Worm (Caenorhabditis elegans) whole organism, late embryonic: ENCODE data around the gene npr-33.

Experiments used
- C08G9.2 ChIP-seq: sonication (generic microtip); optimal IDR thresholded peaks from 2 replicates; lab custom pipeline; 2016; ENCODE audit warnings: mild to moderate bottlenecking, missing genetic modification characterization, moderate library complexity, missing compliant biosample characterization
- ahr-1 ChIP-seq: sonication (generic microtip); optimal IDR thresholded peaks from 2 replicates; lab custom pipeline; 2016; ENCODE audit warnings: missing genetic modification characterization, missing compliant biosample characterization
- ama-1 ChIP-seq: fragments of 150-350 bp; optimal IDR thresholded peaks from 2 replicates; lab custom pipeline; 2014
- ceh-14 ChIP-seq: sonication (generic microtip); optimal IDR thresholded peaks from 2 replicates; lab custom pipeline; 2016; ENCODE audit warnings: missing genotype, missing genetic modification characterization, missing compliant biosample characterization
- ceh-19 ChIP-seq: fragments of 200-800 bp; sonication (Bioruptor generic); optimal IDR thresholded peaks from 2 replicates; lab custom pipeline; 2018; ENCODE audit warnings: mild to moderate bottlenecking, missing genetic modification characterization, missing compliant biosample characterization
- ceh-45 ChIP-seq: fragments of 200-800 bp; sonication (Bioruptor generic); IDR thresholded peaks from 2 replicates; pipeline ENCODE4 v1.3.6; 2022; ENCODE audit warnings: missing genetic modification reagents, missing genetic modification characterization, missing compliant biosample characterization
- ceh-48 ChIP-seq: sonication (generic microtip); optimal IDR thresholded peaks from 2 replicates; lab custom pipeline; 2016; ENCODE audit warnings: missing genetic modification characterization, inconsistent platforms, missing compliant biosample characterization
- ceh-9 ChIP-seq: sonication (generic microtip); optimal IDR thresholded peaks from 2 replicates; lab custom pipeline; 2016; ENCODE audit warnings: mild to moderate bottlenecking, missing genetic modification characterization, inconsistent platforms, missing compliant biosample characterization
- dmd-4 ChIP-seq: sonication (generic microtip); optimal IDR thresholded peaks from 2 replicates; lab custom pipeline; 2016; ENCODE audit warnings: borderline replicate concordance, missing genetic modification characterization, missing compliant biosample characterization
- elt-2 ChIP-seq: sonication (generic microtip); optimal IDR thresholded peaks from 2 replicates; lab custom pipeline; 2016; ENCODE audit warnings: missing genetic modification reagents, missing genetic modification characterization, missing compliant biosample characterization
- elt-4 ChIP-seq: sonication (generic microtip); optimal IDR thresholded peaks from 2 replicates; lab custom pipeline; 2016; ENCODE audit warnings: missing genetic modification characterization, missing compliant biosample characterization
- eyg-1 ChIP-seq: sonication (generic microtip); optimal IDR thresholded peaks from 2 replicates; lab custom pipeline; 2016; ENCODE audit warnings: missing genotype, missing genetic modification characterization, missing compliant biosample characterization
- hlh-15 ChIP-seq: sonication (generic microtip); optimal IDR thresholded peaks from 2 replicates; lab custom pipeline; 2016; ENCODE audit warnings: missing genetic modification characterization, missing compliant biosample characterization
- hlh-30 ChIP-seq: sonication (generic microtip); optimal IDR thresholded peaks from 2 replicates; lab custom pipeline; 2017; ENCODE audit warnings: antibody characterized with exemption, missing genetic modification characterization, missing compliant biosample characterization; ENCODE audit not compliant: insufficient read depth
- hlh-8 ChIP-seq: sonication (generic microtip); optimal IDR thresholded peaks from 2 replicates; lab custom pipeline; 2016; ENCODE audit warnings: missing genotype, missing genetic modification characterization, missing compliant biosample characterization
- lim-6 ChIP-seq: sonication (generic microtip); optimal IDR thresholded peaks from 2 replicates; lab custom pipeline; 2016; ENCODE audit warnings: missing genetic modification characterization, missing compliant biosample characterization
- madf-2 ChIP-seq: sonication (generic microtip); optimal IDR thresholded peaks from 2 replicates; lab custom pipeline; 2017; ENCODE audit warnings: missing genetic modification characterization, missing compliant biosample characterization
- nfya-1 ChIP-seq: sonication (generic microtip); optimal IDR thresholded peaks from 2 replicates; lab custom pipeline; 2017; ENCODE audit warnings: missing genetic modification characterization, mild to moderate bottlenecking, missing compliant biosample characterization, antibody characterized with exemption, moderate library complexity
- nhr-11 ChIP-seq: fragments of 150-350 bp; optimal IDR thresholded peaks from 2 replicates; lab custom pipeline; 2014; ENCODE audit warnings: missing biosample characterization, missing genetic modification characterization
- nhr-232 ChIP-seq: sonication (generic microtip); optimal IDR thresholded peaks from 2 replicates; lab custom pipeline; 2016; ENCODE audit warnings: missing genetic modification characterization, missing compliant biosample characterization
- npax-4 ChIP-seq: sonication (generic microtip); optimal IDR thresholded peaks from 2 replicates; lab custom pipeline; 2016; ENCODE audit warnings: missing genetic modification characterization, missing compliant biosample characterization
- odd-2 ChIP-seq: sonication (generic microtip); optimal IDR thresholded peaks from 2 replicates; lab custom pipeline; 2017; ENCODE audit warnings: antibody characterized with exemption, mild to moderate bottlenecking, missing genetic modification characterization, missing compliant biosample characterization
- pag-3 ChIP-seq: sonication (generic microtip); optimal IDR thresholded peaks from 2 replicates; lab custom pipeline; 2016; ENCODE audit warnings: missing compliant biosample characterization, missing genetic modification characterization, borderline replicate concordance
- pax-1 ChIP-seq: fragments of 150-350 bp; optimal IDR thresholded peaks from 2 replicates; lab custom pipeline; 2014; ENCODE audit warnings: missing biosample characterization, missing genetic modification characterization
- pha-2 ChIP-seq: sonication (generic microtip); optimal IDR thresholded peaks from 2 replicates; lab custom pipeline; 2017; ENCODE audit warnings: mild to moderate bottlenecking, missing genetic modification characterization, missing compliant biosample characterization
- pha-4 ChIP-seq: fragments of 150-350 bp; optimal IDR thresholded peaks from 2 replicates; lab custom pipeline; 2018; ENCODE audit warnings: missing biosample characterization, missing genetic modification reagents, missing genetic modification characterization
- sdc-2 ChIP-seq: sonication (generic microtip); optimal IDR thresholded peaks from 2 replicates; lab custom pipeline; 2016; ENCODE audit warnings: missing genotype, missing genetic modification characterization, missing compliant biosample characterization
- tbx-2 ChIP-seq: sonication (generic microtip); optimal IDR thresholded peaks from 2 replicates; lab custom pipeline; 2016; ENCODE audit warnings: missing genetic modification characterization, missing compliant biosample characterization
- unc-3 ChIP-seq, 2 experiments: fragments of 200-800 bp in 1 of 2; sonication (Bioruptor generic) in 1 of 2; sonication (generic microtip) in 1 of 2; conservative IDR thresholded peaks in 1 of 2; optimal IDR thresholded peaks in 1 of 2; 2 replicates each; pipeline versions ENCODE4 v1.3.6 to Lab custom; 2016 to 2022; ENCODE audit warnings: missing compliant biosample characterization in 2 of 2, missing genetic modification characterization in 2 of 2, missing genetic modification reagents in 1 of 2
- zip-5 ChIP-seq: sonication (generic microtip); optimal IDR thresholded peaks from 2 replicates; lab custom pipeline; 2016; ENCODE audit warnings: missing genetic modification characterization, missing compliant biosample characterization

npr-33 gene

DNA sequence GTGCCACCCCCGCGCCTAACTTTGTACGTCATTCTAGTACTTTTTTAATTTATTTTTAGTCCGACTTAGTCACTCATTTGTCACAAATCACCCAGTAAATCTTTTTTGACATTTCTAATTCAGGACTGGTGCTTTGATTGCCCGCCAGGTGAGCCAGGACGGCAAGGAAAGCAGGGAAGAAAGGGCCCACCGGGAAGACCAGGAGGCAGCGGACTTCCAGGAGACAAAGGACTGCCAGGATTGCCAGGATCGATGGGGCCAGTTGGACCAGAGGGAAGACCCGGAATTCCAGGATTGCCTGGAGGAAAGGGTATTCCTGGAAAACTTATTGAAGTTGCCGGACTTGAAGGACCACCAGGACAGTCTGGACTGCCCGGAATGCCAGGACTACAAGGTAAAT lies 42.7 kb downstream of the npr-33 start:
- TF ChIP-seq pha-4 (no peak), pax-1 (no peak), lim-6 (tag; lab: Kevin White, UChicago) (no peak), eyg-1 (tag; lab: Kevin White, UChicago) (no peak), dmd-4 (no peak), nfya-1 (tag; lab: Kevin White, UChicago) (no peak), elt-4 (no peak), ama-1 (lab: Kevin White, UChicago) (no peak), ceh-14 (tag; lab: Kevin White, UChicago) (no peak), C08G9.2 (tag; lab: Kevin White, UChicago) (no peak), ceh-45 (GFP tag; lab: Robert Waterston, UW) (no peak), npax-4 (no peak), pag-3 (tag; lab: Kevin White, UChicago) (no peak), zip-5 (tag; lab: Kevin White, UChicago) (no peak), hlh-8 (tag; lab: Kevin White, UChicago) (no peak), nhr-232 (no peak), ceh-48 (tag; lab: Kevin White, UChicago) (no peak), pha-2 (no peak), hlh-15 (no peak)

DNA sequence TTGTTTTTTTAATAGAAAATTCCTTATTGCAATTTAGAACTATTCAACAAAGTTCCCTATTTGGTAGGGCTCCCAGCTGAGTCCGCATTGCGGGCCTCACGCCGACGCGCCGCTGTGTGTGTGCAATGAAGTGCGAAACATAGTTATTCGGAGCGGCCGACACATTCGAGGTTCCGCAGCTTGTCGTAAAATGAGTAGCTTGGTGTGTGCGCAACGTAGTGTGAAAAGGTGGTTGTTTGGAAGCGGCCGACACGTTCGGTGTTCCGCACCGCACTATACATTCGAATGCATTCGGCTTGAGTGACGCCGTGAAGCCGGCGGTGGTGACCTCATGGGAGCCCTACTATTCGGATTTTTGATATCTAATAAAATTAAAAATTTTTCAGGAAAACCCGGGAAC lies 43.2 kb downstream of the npr-33 start:
- TF ChIP-seq pha-4 (no peak), elt-2 (no peak), unc-3 (GFP tag; conservative IDR thresholded peaks at IDR 0.05; lab: Robert Waterston, UW) (no peak), unc-3 (tag; optimal IDR thresholded peaks at IDR 0.05; lab: Kevin White, UChicago) (no peak), nfya-1 (tag; lab: Kevin White, UChicago) (no peak), eyg-1 (tag; lab: Kevin White, UChicago) (no peak), ahr-1 (tag; lab: Kevin White, UChicago) (no peak), nhr-11 (tag; lab: Kevin White, UChicago) (no peak), ceh-9 (tag; lab: Kevin White, UChicago) (no peak), ceh-48 (tag; lab: Kevin White, UChicago) (no peak), odd-2 (no peak), pag-3 (tag; lab: Kevin White, UChicago) (no peak), sdc-2 (tag; lab: Kevin White, UChicago) (no peak), pax-1 (no peak), ceh-19 (GFP tag; lab: Kevin White, UChicago) (no peak), tbx-2 (tag; lab: Kevin White, UChicago) (no peak), elt-4 (no peak), dmd-4 (no peak), hlh-30 (tag; lab: Kevin White, UChicago) (no peak)

DNA sequence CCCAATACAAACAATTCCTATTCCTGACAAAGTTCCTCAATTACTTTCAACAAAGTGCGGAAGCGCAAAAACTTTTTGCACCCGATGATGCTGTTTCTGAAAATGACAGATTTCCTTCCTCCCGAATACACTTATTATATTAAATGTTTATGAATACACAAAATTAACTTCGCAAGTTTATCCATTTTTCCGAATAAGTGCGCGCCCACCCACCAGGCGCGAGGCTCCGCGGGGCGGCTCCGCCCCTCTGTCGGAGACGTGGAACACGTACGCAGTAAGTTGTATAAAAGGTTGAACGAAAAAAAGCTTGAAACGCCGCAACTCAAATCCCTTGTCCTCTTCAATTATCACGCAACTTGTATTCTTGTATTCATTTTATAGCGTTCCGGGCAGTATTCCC lies 48.3 kb downstream of the npr-33 start, which contains the start of gene C09G1.5:
TSS of gene C09G1.5 (plus strand) at position 301 of the 400 bp plus-strand sequence.
- no peak for TF ChIP-seq madf-2 (tag; lab: Kevin White, UChicago)
- TF ChIP-seq, all 69 proteins: peak for 0
